Fruit fly (Drosophila melanogaster) whole organism, pupa: ENCODE results near the gene Septin2.

Experiments
- CG13204 ChIP-seq: fragments of 200-800 bp; sonication (Bioruptor generic); optimal IDR thresholded peaks from 2 replicates; lab custom pipeline; 2018; ENCODE audit warnings: missing biosample characterization, mild to moderate bottlenecking, missing genetic modification characterization, moderate library complexity
- Pif1B ChIP-seq: fragments of 200-800 bp; sonication (Bioruptor generic); optimal IDR thresholded peaks from 3 replicates; lab custom pipeline; 2016; ENCODE audit warnings: missing biosample characterization, missing genetic modification characterization
- Snoo ChIP-seq: fragments of 200-800 bp; sonication (Bioruptor generic); optimal IDR thresholded peaks from 3 replicates; lab custom pipeline; 2017; ENCODE audit warnings: missing biosample characterization, mild to moderate bottlenecking, missing genetic modification characterization, inconsistent platforms

DNA sequence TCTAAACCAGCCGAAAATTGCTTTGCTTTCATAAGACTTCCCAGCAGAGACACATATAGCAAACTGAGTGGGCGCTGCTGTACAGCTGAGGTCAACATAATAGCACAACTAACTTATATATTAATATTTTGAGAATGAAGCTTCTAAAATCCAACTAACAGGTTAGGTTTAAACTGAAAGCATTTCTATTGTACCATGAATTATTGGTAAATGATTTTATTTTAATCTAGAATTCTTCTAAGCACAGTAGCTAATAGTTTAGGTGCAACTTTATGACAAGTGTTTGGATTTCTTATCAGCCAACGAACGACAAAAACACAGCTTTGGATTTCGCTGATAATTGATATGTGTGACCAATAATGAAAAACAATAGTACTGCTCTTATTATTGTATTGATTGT, 33.1 kb downstream of the Septin2 start:
- TF ChIP-seq Pif1B (GFP tag; lab: Kevin White, UChicago) = peak; percentile 4
- no peak for TF ChIP-seq Snoo (tag; lab: Kevin White, UChicago)
- no peak for TF ChIP-seq CG13204 (GFP tag; lab: Kevin White, UChicago)
